Worm (Caenorhabditis elegans): ENCODE results near the gene ZK1248.4.

ce11 chrII:5794195-5794594, 24.2 kb upstream of the ZK1248.4 start, which contains the start of gene acdh-8:
- TF ChIP-seq nhr-48 (tag; optimal IDR thresholded peaks at IDR 0.05): no peak
- no peak for TF ChIP-seq daf-16 (GFP tag; optimal IDR thresholded peaks at IDR 0.05)
- no peak for TF ChIP-seq daf-16 (tag; optimal IDR thresholded peaks at IDR 0.05)
